Fruit fly (Drosophila melanogaster): ENCODE data around the gene Ogdh.

Ogdh gene

dm6 chr3L:17003251-17004171 is 48.9 kb downstream of the Ogdh start (continued):
- peak; percentile 22 for TF ChIP-seq Hnf4 (GFP tag; optimal IDR thresholded peaks at IDR 0.05)
- no peak for TF ChIP-seq N (GFP tag; optimal IDR thresholded peaks at IDR 0.05)
- peak; percentile 21 for TF ChIP-seq Sp1 (GFP tag; optimal IDR thresholded peaks at IDR 0.05)
- no peak for TF ChIP-seq dsf (GFP tag; optimal IDR thresholded peaks at IDR 0.05; ENCODE audit: borderline replicate concordance)
- TF ChIP-seq GATAd (GFP tag; optimal IDR thresholded peaks at IDR 0.05) = no peak
- peak; percentile 41 for TF ChIP-seq OdsH (GFP tag; optimal IDR thresholded peaks at IDR 0.05)
- TF ChIP-seq fru (GFP tag; optimal IDR thresholded peaks at IDR 0.05) = no peak
- no peak for TF ChIP-seq jim (GFP tag; optimal IDR thresholded peaks at IDR 0.05)
- no peak for TF ChIP-seq CrebA (GFP tag; optimal IDR thresholded peaks at IDR 0.05; ENCODE audit: borderline replicate concordance)
- no peak for TF ChIP-seq lola (GFP tag; optimal IDR thresholded peaks at IDR 0.05)
- TF ChIP-seq Dif (GFP tag; optimal IDR thresholded peaks at IDR 0.05; ENCODE audit: partially characterized antibody) = no peak

- peak; percentile 74 for TF ChIP-seq ey (GFP tag; optimal IDR thresholded peaks at IDR 0.05)
- TF ChIP-seq sv (GFP tag; optimal IDR thresholded peaks at IDR 0.05) = peak; percentile 70
- TF ChIP-seq CG9705 (GFP tag; optimal IDR thresholded peaks at IDR 0.05) = no peak
- TF ChIP-seq Dif (GFP tag; optimal IDR thresholded peaks at IDR 0.05; ENCODE audit: partially characterized antibody) = no peak
- TF ChIP-seq Jra (GFP tag; optimal IDR thresholded peaks at IDR 0.05) = no peak
- peak; percentile 30 for TF ChIP-seq psq (GFP tag; optimal IDR thresholded peaks at IDR 0.05)
- no peak for TF ChIP-seq usp (GFP tag; optimal IDR thresholded peaks at IDR 0.05)
- no peak for TF ChIP-seq Vsx2 (GFP tag; optimal IDR thresholded peaks at IDR 0.05; ENCODE audit: partially characterized antibody)
- TF ChIP-seq foxo (GFP tag; optimal IDR thresholded peaks at IDR 0.05) = peak in 1 of 2 experiments; percentile 66
- TF ChIP-seq lola (GFP tag; optimal IDR thresholded peaks at IDR 0.05) = no peak
- peak; percentile 63 for TF ChIP-seq h (GFP tag; optimal IDR thresholded peaks at IDR 0.05)
- TF ChIP-seq CG32264 (GFP tag; optimal IDR thresholded peaks at IDR 0.05) = no peak
- no peak for TF ChIP-seq sage (GFP tag; optimal IDR thresholded peaks at IDR 0.05)
- TF ChIP-seq tai (GFP tag; optimal IDR thresholded peaks at IDR 0.05) = no peak
- TF ChIP-seq Hr78 (GFP tag; optimal IDR thresholded peaks at IDR 0.05) = no peak
- no peak for TF ChIP-seq Myc (optimal IDR thresholded peaks at IDR 0.05)
- peak; percentile 45 for TF ChIP-seq Hnf4 (GFP tag; optimal IDR thresholded peaks at IDR 0.05)
- no peak for TF ChIP-seq dl (GFP tag; optimal IDR thresholded peaks at IDR 0.05; ENCODE audit: insufficient read depth in 1 of 2, partially characterized antibody in 2 of 2)
- peak; percentile 74 for TF ChIP-seq br (GFP tag; optimal IDR thresholded peaks at IDR 0.05)
- no peak for TF ChIP-seq Abd-B (GFP tag; optimal IDR thresholded peaks at IDR 0.05)
- peak; percentile 63 for TF ChIP-seq rgr (GFP tag; optimal IDR thresholded peaks at IDR 0.05)
- TF ChIP-seq N (GFP tag; optimal IDR thresholded peaks at IDR 0.05) = no peak
- no peak for TF ChIP-seq Rel (GFP tag; optimal IDR thresholded peaks at IDR 0.05)
- no peak for TF ChIP-seq Rel (tag; optimal IDR thresholded peaks at IDR 0.05)
- TF ChIP-seq dmrt93B (GFP tag; optimal IDR thresholded peaks at IDR 0.05) = peak; percentile 74
- TF ChIP-seq woc (GFP tag; optimal IDR thresholded peaks at IDR 0.05) = peak; percentile 45
- TF ChIP-seq Dfd (GFP tag; optimal IDR thresholded peaks at IDR 0.05) = no peak
- peak; percentile 76 for TF ChIP-seq fru (GFP tag; optimal IDR thresholded peaks at IDR 0.05)
- no peak for TF ChIP-seq dsf (GFP tag; optimal IDR thresholded peaks at IDR 0.05; ENCODE audit: borderline replicate concordance)
- TF ChIP-seq HLH106 (tag; optimal IDR thresholded peaks at IDR 0.05) = peak; percentile 73
- peak; percentile 66 for TF ChIP-seq Sp1 (GFP tag; optimal IDR thresholded peaks at IDR 0.05)
- no peak for TF ChIP-seq jim (GFP tag; optimal IDR thresholded peaks at IDR 0.05)
- no peak for TF ChIP-seq CrebA (GFP tag; optimal IDR thresholded peaks at IDR 0.05; ENCODE audit: borderline replicate concordance)
- TF ChIP-seq brk (GFP tag; optimal IDR thresholded peaks at IDR 0.05) = no peak
- TF ChIP-seq OdsH (GFP tag; optimal IDR thresholded peaks at IDR 0.05) = peak; percentile 40
Measured at dm6 chr3L:17004218-17004759, 49.7 kb downstream of the Ogdh start.

All from whole organism, wandering third instar larva.